Worm (Caenorhabditis elegans): Measurements from ENCODE around the gene F41C3.7.
A peak's percentile ranks its signal among the peaks of the same experiment; 100 is the strongest.

Gene F41C3.7

ce11 chrII:4748374-4748773 is 18.5 kb downstream of the F41C3.7 start:
- TF ChIP-seq T26A5.8 (tag; optimal IDR thresholded peaks at IDR 0.05) (no peak), snpc-1.3 (tag; optimal IDR thresholded peaks at IDR 0.05; ENCODE audit: insufficient read depth) (no peak), ets-4 (GFP tag; optimal IDR thresholded peaks at IDR 0.05) (no peak), lin-40 (tag; optimal IDR thresholded peaks at IDR 0.05) (peak; percentile 22), somi-1 (GFP tag; optimal IDR thresholded peaks at IDR 0.05) (peak; percentile 35), hsf-1 (GFP tag; IDR thresholded peaks at IDR 0.05) (peak; percentile 77), madf-3 (GFP tag; IDR thresholded peaks at IDR 0.05) (no peak), aptf-3 (GFP tag; IDR thresholded peaks at IDR 0.05) (no peak), lsl-1 (GFP tag; optimal IDR thresholded peaks at IDR 0.05) (no peak), F57A8.1 (GFP tag; optimal IDR thresholded peaks at IDR 0.05) (no peak), mcd-1 (GFP tag; IDR thresholded peaks at IDR 0.05) (no peak), hrde-1 (tag; optimal IDR thresholded peaks at IDR 0.05; ENCODE audit: borderline replicate concordance) (no peak), tbx-9 (tag; optimal IDR thresholded peaks at IDR 0.05; ENCODE audit: borderline replicate concordance) (no peak), hmg-20 (GFP tag; IDR thresholded peaks at IDR 0.05) (no peak), K11D2.4 (GFP tag; IDR thresholded peaks at IDR 0.05) (no peak), pha-4 (tag; optimal IDR thresholded peaks at IDR 0.05) (no peak), ztf-26 (tag; optimal IDR thresholded peaks at IDR 0.05) (peak; percentile 55), tlf-1 (GFP tag; optimal IDR thresholded peaks at IDR 0.05) (no peak), madf-10 (tag; optimal IDR thresholded peaks at IDR 0.05) (no peak), B0019.2 (GFP tag; conservative IDR thresholded peaks at IDR 0.05) (no peak), ceh-58 (GFP tag; IDR thresholded peaks at IDR 0.05) (no peak)

- TF ChIP-seq F52B5.7 (tag; optimal IDR thresholded peaks at IDR 0.05): no peak
These were observed 19.7 kb downstream of the F41C3.7 start, which contains the start of gene F41C3.2 for ce11 chrII:4749581-4749980. TSS of gene F41C3.2 (plus strand) at chrII:4749968.

DNA sequence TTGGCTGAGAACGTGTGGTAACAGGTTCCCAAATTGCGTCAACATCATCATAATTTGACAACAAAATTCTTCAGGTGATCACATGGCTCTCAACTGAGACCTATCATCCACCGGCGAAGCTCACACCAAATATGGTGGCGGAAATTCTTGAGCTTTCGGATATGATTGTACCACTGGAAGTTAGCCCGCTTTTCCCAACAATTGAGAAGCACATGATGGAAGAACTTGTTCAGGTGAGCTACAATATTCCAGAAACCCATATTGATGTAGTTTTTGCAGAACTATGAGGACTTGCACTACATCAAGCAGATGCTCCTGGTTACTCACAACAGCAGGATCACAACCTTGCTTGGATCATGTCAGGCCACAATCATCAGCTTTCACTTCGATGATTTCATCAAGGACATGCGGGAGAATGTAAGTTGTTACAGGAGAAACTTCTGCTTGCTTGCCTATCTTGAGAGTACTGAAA is 22.5 kb downstream of the F41C3.7 start, which contains the start of gene F41C3.1:
Gene F41C3.1, plus strand, starts transcription at position 51 of the 472 bp plus-strand sequence.
- no peak for TF ChIP-seq K11D2.4 (GFP tag; IDR thresholded peaks at IDR 0.05)
- no peak for TF ChIP-seq B0019.2 (GFP tag; conservative IDR thresholded peaks at IDR 0.05)
- TF ChIP-seq mes-4 (tag; optimal IDR thresholded peaks at IDR 0.05): no peak

- TF ChIP-seq xnd-1 (tag; optimal IDR thresholded peaks at IDR 0.05): peak; percentile 33
- TF ChIP-seq Y53G8AR.9 (GFP tag; conservative IDR thresholded peaks at IDR 0.05): no peak
- no peak for TF ChIP-seq ccch-3 (GFP tag; optimal IDR thresholded peaks at IDR 0.05)
- TF ChIP-seq fkh-3 (tag; optimal IDR thresholded peaks at IDR 0.05): no peak
- TF ChIP-seq madf-3 (GFP tag; IDR thresholded peaks at IDR 0.05): no peak
- TF ChIP-seq egl-44 (GFP tag; IDR thresholded peaks at IDR 0.05): no peak
- TF ChIP-seq madf-10 (tag; optimal IDR thresholded peaks at IDR 0.05): no peak
- no peak for TF ChIP-seq nhr-120 (GFP tag; IDR thresholded peaks at IDR 0.05)
- TF ChIP-seq madf-6 (GFP tag; IDR thresholded peaks at IDR 0.05): peak; percentile 74
- TF ChIP-seq efl-1 (GFP tag; optimal IDR thresholded peaks at IDR 0.05): peak; percentile 54
- TF ChIP-seq F37B4.10 (GFP tag; IDR thresholded peaks at IDR 0.05): no peak
- no peak for TF ChIP-seq rcor-1 (GFP tag; IDR thresholded peaks at IDR 0.05)
- TF ChIP-seq ztf-3 (GFP tag; optimal IDR thresholded peaks at IDR 0.05): no peak
- TF ChIP-seq lsl-1 (GFP tag; optimal IDR thresholded peaks at IDR 0.05): peak; percentile 2
- no peak for TF ChIP-seq T07F8.4 (tag; optimal IDR thresholded peaks at IDR 0.05)
These were observed 23.3 kb downstream of the F41C3.7 start, which contains the start of gene C27D9.1 for ce11 chrII:4753133-4753532. TSS of gene C27D9.1 (plus strand) at chrII:4753413.

All from whole organism, young adult.